Fruit fly (Drosophila melanogaster) whole organism, embryonic: ENCODE results near the gene SdhC.
A peak's percentile ranks its signal among the peaks of the same experiment; 100 is the strongest.

Experiments
- B-H1 ChIP-seq: fragments of 200-800 bp; sonication (Bioruptor generic); IDR thresholded peaks from 3 replicates; pipeline ENCODE4 v1.3.6; 2022; ENCODE audit warnings: missing biosample characterization, missing genetic modification characterization
- CG10959 ChIP-seq: fragments of 200-800 bp; sonication (Bioruptor generic); IDR thresholded peaks from 2 replicates; pipeline ENCODE4 v1.3.6; 2022; ENCODE audit warnings: missing biosample characterization, missing genetic modification characterization
- CG12659 ChIP-seq: fragments of 200-800 bp; sonication (Bioruptor generic); optimal IDR thresholded peaks from 3 replicates; lab custom pipeline; 2017; ENCODE audit warnings: mild to moderate bottlenecking, missing biosample characterization, missing genetic modification reagents, missing genetic modification characterization
- CG13287 ChIP-seq: fragments of 200-800 bp; sonication (Bioruptor generic); IDR thresholded peaks from 2 replicates; pipeline ENCODE4 v1.3.6; 2022; ENCODE audit warnings: missing biosample characterization, missing genetic modification characterization; ENCODE audit not compliant: partially characterized antibody
- CG13894 ChIP-seq: fragments of 200-800 bp; sonication (Bioruptor generic); optimal IDR thresholded peaks from 3 replicates; lab custom pipeline; 2018; ENCODE audit warnings: missing biosample characterization, mild to moderate bottlenecking, missing genetic modification characterization, moderate library complexity
- CG15696 ChIP-seq: fragments of 200-800 bp; sonication (Bioruptor generic); optimal IDR thresholded peaks from 2 replicates; lab custom pipeline; 2019; ENCODE audit warnings: missing biosample characterization, mild to moderate bottlenecking, missing genetic modification characterization, moderate library complexity
- CG16779 ChIP-seq: fragments of 200-800 bp; sonication (Bioruptor generic); IDR thresholded peaks from 2 replicates; pipeline ENCODE4 v1.3.6; 2022; ENCODE audit warnings: missing biosample characterization, missing genetic modification characterization
- CG17612 ChIP-seq: fragments of 200-800 bp; sonication (Bioruptor generic); IDR thresholded peaks from 2 replicates; pipeline ENCODE4 v1.3.6; 2022; ENCODE audit warnings: missing biosample characterization, missing genetic modification characterization
- CG2712 ChIP-seq: fragments of 200-800 bp; optimal IDR thresholded peaks from 3 replicates; lab custom pipeline; 2019; ENCODE audit warnings: missing biosample characterization, mild to moderate bottlenecking, missing genetic modification characterization, moderate library complexity
- CG32767 ChIP-seq: fragments of 200-800 bp; sonication (Bioruptor generic); IDR thresholded peaks from 2 replicates; pipeline ENCODE4 v1.3.6; 2022; ENCODE audit warnings: missing biosample characterization, missing genetic modification characterization
- CG34422 ChIP-seq: fragments of 200-800 bp; sonication (Bioruptor generic); IDR thresholded peaks from 3 replicates; pipeline ENCODE4 v1.3.6; 2022; ENCODE audit warnings: missing biosample characterization, missing genetic modification characterization
- CG3726 ChIP-seq: fragments of 200-800 bp; sonication (Bioruptor generic); IDR thresholded peaks from 3 replicates; pipeline ENCODE4, ENCODE4 v1.3.6; 2022; ENCODE audit warnings: missing biosample characterization, missing genetic modification characterization
- CG4328 ChIP-seq: fragments of 200-800 bp; sonication (Bioruptor generic); optimal IDR thresholded peaks from 3 replicates; lab custom pipeline; 2017; ENCODE audit warnings: missing biosample characterization, missing genetic modification reagents, missing genetic modification characterization
- CG43689 ChIP-seq: fragments of 200-800 bp; sonication (Bioruptor generic); IDR thresholded peaks from 2 replicates; pipeline ENCODE4 v1.3.6; 2022; ENCODE audit warnings: missing biosample characterization, missing genetic modification characterization
- CG7786 ChIP-seq: fragments of 200-800 bp; sonication (Bioruptor generic); optimal IDR thresholded peaks from 2 replicates; lab custom pipeline; 2016; ENCODE audit warnings: missing biosample characterization, missing genetic modification characterization
- CTCF ChIP-seq: fragments of 200-800 bp; sonication (Bioruptor generic); optimal IDR thresholded peaks from 2 replicates; lab custom pipeline; 2017; ENCODE audit warnings: missing biosample characterization, mild to moderate bottlenecking, missing genetic modification characterization, moderate library complexity
- D19A ChIP-seq: fragments of 200-800 bp; optimal IDR thresholded peaks from 3 replicates; lab custom pipeline; 2019; ENCODE audit warnings: missing biosample characterization, mild to moderate bottlenecking, missing genetic modification characterization, moderate library complexity
- Doc2 ChIP-seq: fragments of 200-800 bp; sonication (Bioruptor generic); IDR thresholded peaks from 2 replicates; pipeline ENCODE4 v1.3.6; 2022; ENCODE audit warnings: missing biosample characterization, missing genetic modification characterization
- Dref ChIP-seq: fragments of 200-800 bp; sonication (Bioruptor generic); IDR thresholded peaks from 2 replicates; pipeline ENCODE4 v1.3.6; 2022; ENCODE audit warnings: missing biosample characterization, missing genetic modification characterization
- GATAe ChIP-seq: fragments of 200-800 bp; sonication (Bioruptor generic); conservative IDR thresholded peaks from 2 replicates; pipeline ENCODE4 v1.3.6; 2022; ENCODE audit warnings: missing biosample characterization, missing genetic modification characterization
- HLH3B ChIP-seq: fragments of 200-800 bp; sonication (Bioruptor generic); IDR thresholded peaks from 2 replicates; pipeline ENCODE4 v1.3.6; 2022; ENCODE audit warnings: missing biosample characterization, missing genetic modification characterization
- HmgD ChIP-seq: fragments of 200-800 bp; sonication (Bioruptor generic); optimal IDR thresholded peaks from 3 replicates; lab custom pipeline; 2016; ENCODE audit warnings: missing biosample characterization, missing genetic modification characterization
- Med ChIP-seq: fragments of 200-800 bp; sonication (Bioruptor generic); peaks from one replicate; lab custom pipeline; 2016; ENCODE audit warnings: missing biosample characterization, missing genetic modification characterization, mild to moderate bottlenecking, inconsistent platforms, moderate library complexity
- Pdp1 ChIP-seq, 2 experiments: fragments of 200-800 bp; sonication (Bioruptor generic); optimal IDR thresholded peaks; 3 replicates each; lab custom pipeline; 2016; ENCODE audit warnings: missing biosample characterization in 2 of 2, missing genetic modification characterization in 2 of 2, mild to moderate bottlenecking in 1 of 2, moderate library complexity in 1 of 2
- Rx ChIP-seq: fragments of 200-800 bp; sonication (Bioruptor generic); IDR thresholded peaks from 2 replicates; pipeline ENCODE4 v1.3.6; 2022; ENCODE audit warnings: missing biosample characterization, missing genetic modification characterization
- Six4 ChIP-seq: fragments of 200-800 bp; sonication (Bioruptor generic); optimal IDR thresholded peaks from 2 replicates; lab custom pipeline; 2016; ENCODE audit warnings: missing biosample characterization, missing genetic modification characterization
- Trl ChIP-seq, 3 experiments: fragments of >200 bp in 2 of 3; fragments of 200-800 bp in 1 of 3; sonication (Bioruptor generic) in 1 of 3; optimal IDR thresholded peaks; 2 replicates in 1 of 3; 3 replicates in 2 of 3; lab custom pipeline; 2016 to 2017; ENCODE audit warnings: missing biosample characterization in 1 of 3, missing genetic modification characterization in 1 of 3
- croc ChIP-seq: fragments of 200-800 bp; sonication (Bioruptor generic); conservative IDR thresholded peaks from 3 replicates; pipeline ENCODE4 v1.3.6; 2022; ENCODE audit warnings: missing biosample characterization, missing genetic modification characterization
- crol ChIP-seq: fragments of 200-800 bp; sonication (Bioruptor generic); IDR thresholded peaks from 2 replicates; pipeline ENCODE4 v1.3.6; 2022; ENCODE audit warnings: missing biosample characterization, missing genetic modification characterization
- crp ChIP-seq, 2 experiments: fragments of 200-800 bp; sonication (Bioruptor generic); optimal IDR thresholded peaks; 2 replicates in 1 of 2; 3 replicates in 1 of 2; lab custom pipeline; 2017; ENCODE audit warnings: missing biosample characterization in 2 of 2, missing genetic modification characterization in 2 of 2, mild to moderate bottlenecking in 1 of 2, moderate library complexity in 1 of 2
- dmrt99B ChIP-seq: fragments of 200-800 bp; sonication (Bioruptor generic); optimal IDR thresholded peaks from 2 replicates; lab custom pipeline; 2018; ENCODE audit warnings: missing biosample characterization, mild to moderate bottlenecking, missing genetic modification characterization, moderate library complexity
- esg ChIP-seq: fragments of 200-800 bp; sonication (Bioruptor generic); conservative IDR thresholded peaks from 2 replicates; pipeline ENCODE4 v1.3.6; 2022; ENCODE audit warnings: missing biosample characterization, missing genetic modification characterization
- eyg ChIP-seq: fragments of 200-800 bp; sonication (Bioruptor generic); optimal IDR thresholded peaks from 3 replicates; lab custom pipeline; 2016; ENCODE audit warnings: missing biosample characterization, missing genetic modification characterization
- fd102C ChIP-seq: fragments of 200-800 bp; sonication (Bioruptor generic); optimal IDR thresholded peaks from 2 replicates; lab custom pipeline; 2018; ENCODE audit warnings: missing biosample characterization, mild to moderate bottlenecking, missing genetic modification characterization, moderate library complexity
- grau ChIP-seq: fragments of 200-800 bp; optimal IDR thresholded peaks from 3 replicates; lab custom pipeline; 2019; ENCODE audit warnings: missing biosample characterization, mild to moderate bottlenecking, missing genetic modification characterization, moderate library complexity
- hth ChIP-seq: fragments of >200 bp; optimal IDR thresholded peaks from 2 replicates; lab custom pipeline; 2017; ENCODE audit warnings: inconsistent platforms
- ken ChIP-seq: fragments of 200-800 bp; sonication (Bioruptor generic); IDR thresholded peaks from 3 replicates; pipeline ENCODE4 v1.3.6; 2022; ENCODE audit warnings: missing biosample characterization, missing genetic modification characterization
- lab ChIP-seq: fragments of 200-800 bp; sonication (Bioruptor generic); optimal IDR thresholded peaks from 3 replicates; lab custom pipeline; 2017; ENCODE audit warnings: missing biosample characterization, missing genetic modification characterization, mild to moderate bottlenecking, moderate library complexity, missing genetic modification reagents
- pan ChIP-seq, 4 experiments: fragments of >200 bp in 3 of 4; fragments of 200-800 bp in 1 of 4; sonication (Bioruptor generic) in 1 of 4; optimal IDR thresholded peaks in 3 of 4; IDR thresholded peaks in 1 of 4; 2 replicates each; pipeline versions ENCODE4 v1.3.6 to Lab custom; 2017 to 2022; ENCODE audit warnings: missing biosample characterization in 2 of 4, missing genetic modification characterization in 2 of 4, mixed read lengths in 1 of 4
- pita ChIP-seq: fragments of 200-800 bp; sonication (Bioruptor generic); optimal IDR thresholded peaks from 2 replicates; lab custom pipeline; 2017; ENCODE audit warnings: missing biosample characterization, mild to moderate bottlenecking, missing genetic modification characterization
- pnt ChIP-seq: fragments of 200-800 bp; sonication (Bioruptor generic); optimal IDR thresholded peaks from 3 replicates; lab custom pipeline; 2016; ENCODE audit warnings: missing biosample characterization, missing genetic modification characterization
- prd ChIP-seq, 3 experiments: fragments of >200 bp in 2 of 3; fragments of 200-800 bp in 1 of 3; sonication (Bioruptor generic) in 1 of 3; optimal IDR thresholded peaks in 2 of 3; IDR thresholded peaks in 1 of 3; 2 replicates in 2 of 3; 3 replicates in 1 of 3; pipeline versions ENCODE4 v1.3.6 to Lab custom; 2017 to 2022; ENCODE audit warnings: missing biosample characterization in 1 of 3, missing genetic modification characterization in 1 of 3
- sim ChIP-seq: fragments of 200-800 bp; sonication (Bioruptor generic); IDR thresholded peaks from 2 replicates; pipeline ENCODE4 v1.3.6; 2022; ENCODE audit warnings: missing biosample characterization, missing genetic modification characterization
- slbo ChIP-seq: fragments of 200-800 bp; sonication (Bioruptor generic); IDR thresholded peaks from 2 replicates; pipeline ENCODE4 v1.3.6; 2022; ENCODE audit warnings: missing biosample characterization, missing genetic modification characterization
- sna ChIP-seq: fragments of 200-800 bp; sonication (Bioruptor generic); IDR thresholded peaks from 2 replicates; pipeline ENCODE4 v1.3.6; 2022; ENCODE audit warnings: missing biosample characterization, missing genetic modification characterization; ENCODE audit not compliant: partially characterized antibody
- sug ChIP-seq: fragments of 200-800 bp; optimal IDR thresholded peaks from 2 replicates; lab custom pipeline; 2019; ENCODE audit warnings: missing biosample characterization, mild to moderate bottlenecking, missing genetic modification characterization, moderate library complexity
- z ChIP-seq: fragments of 200-800 bp; sonication (Bioruptor generic); IDR thresholded peaks from 3 replicates; pipeline ENCODE4 v1.3.6; 2022; ENCODE audit warnings: missing biosample characterization, missing genetic modification characterization
- zfh2 ChIP-seq: fragments of 200-800 bp; sonication (Bioruptor generic); optimal IDR thresholded peaks from 2 replicates; lab custom pipeline; 2016; ENCODE audit warnings: missing biosample characterization, missing genetic modification characterization

Gene SdhC

DNA sequence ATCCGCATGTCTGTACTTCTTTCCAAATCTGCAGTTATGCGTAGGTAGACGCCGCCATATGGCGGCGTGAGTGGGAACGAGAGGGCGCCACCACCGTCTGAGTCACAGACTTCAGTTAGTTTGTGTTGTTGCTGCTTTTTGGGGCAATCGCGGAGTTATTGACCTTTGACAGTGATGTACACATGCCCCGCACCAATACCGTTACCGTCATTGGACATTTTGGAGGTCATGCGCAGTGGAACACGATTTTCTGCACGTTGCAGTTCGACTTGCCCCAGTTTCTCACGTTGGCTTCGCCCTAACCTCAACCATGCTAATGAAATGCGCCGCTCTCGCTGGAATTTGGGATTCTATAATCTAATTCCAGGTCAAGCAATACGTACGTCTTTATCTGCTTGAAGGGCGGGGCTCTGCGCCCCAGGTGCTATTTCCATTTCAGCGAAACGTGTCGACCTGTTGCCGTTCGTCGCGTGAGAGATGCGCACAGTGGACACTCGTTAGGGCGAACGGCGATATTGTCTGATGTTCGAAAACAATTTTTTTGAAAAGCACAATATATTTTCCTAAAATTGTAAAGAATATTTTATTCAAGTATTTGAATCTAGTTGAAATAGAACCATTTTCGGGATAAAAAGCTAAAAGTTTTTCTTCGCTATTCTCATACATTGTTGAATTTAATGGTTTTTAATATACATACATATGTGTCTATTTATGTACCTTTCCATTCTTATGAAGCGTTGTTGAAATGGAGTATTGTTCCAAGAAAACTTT, 1.8 kb upstream of the SdhC start (continued):
- TF ChIP-seq Six4 (GFP tag; lab: Kevin White, UChicago) (peak; percentile 60), CG34422 (peak; percentile 77), Trl (optimal IDR thresholded peaks at IDR 0.05; lab: Kevin White, UChicago) (no peak), Trl (GFP tag; optimal IDR thresholded peaks at IDR 0.05; lab: Kevin White, UChicago) (peak; percentile 63), CG32767 (peak; percentile 53), pnt (GFP tag; lab: Kevin White, UChicago) (peak; percentile 63), CG7786 (peak; percentile 70), slbo (GFP tag; lab: Robert Waterston, UW) (peak; percentile 90), eyg (GFP tag; lab: Kevin White, UChicago) (peak; percentile 29), zfh2 (GFP tag; lab: Kevin White, UChicago) (peak; percentile 81), CG10959 (GFP tag; lab: Robert Waterston, UW) (no peak), esg (GFP tag; lab: Robert Waterston, UW) (peak; percentile 52), croc (GFP tag; lab: Robert Waterston, UW) (peak; percentile 17; the same call in 1 of the 3 replicates), CG16779 (peak; percentile 77), CG3726 (GFP tag; lab: Robert Waterston, UW) (peak; percentile 53; the same call in 1 of the 3 replicates), pita (GFP tag; lab: Kevin White, UChicago) (no peak), CG13287 (GFP tag; lab: Robert Waterston, UW) (no peak; the same call in 1 of the 2 replicates), CG43689 (GFP tag; lab: Robert Waterston, UW) (no peak), CG13894 (peak; percentile 94), crol (GFP tag; lab: Robert Waterston, UW) (peak; percentile 56; the same call in 1 of the 2 replicates), hth (lab: Kevin White, UChicago) (no peak), dmrt99B (tag; lab: Kevin White, UChicago) (peak; percentile 74), Pdp1 (GFP tag; optimal IDR thresholded peaks at IDR 0.05; lab: Kevin White, UChicago) (peak; percentile 74 to 81), prd (optimal IDR thresholded peaks at IDR 0.05; lab: Kevin White, UChicago) (no peak), prd (GFP tag; IDR thresholded peaks at IDR 0.05; lab: Robert Waterston, UW) (peak; percentile 87), sug (tag; lab: Kevin White, UChicago) (peak; percentile 88), CG2712 (peak; percentile 72), Doc2 (GFP tag; lab: Robert Waterston, UW) (no peak), sna (GFP tag; lab: Robert Waterston, UW) (no peak), lab (GFP tag; lab: Kevin White, UChicago) (peak; percentile 80), B-H1 (GFP tag; lab: Robert Waterston, UW) (peak; percentile 65; the same call in 2 of the 3 replicates), CG4328 (GFP tag; lab: Kevin White, UChicago) (no peak), crp (GFP tag; optimal IDR thresholded peaks at IDR 0.05; lab: Kevin White, UChicago) (no peak), Dref (GFP tag; lab: Robert Waterston, UW) (peak; percentile 18; the same call in 1 of the 2 replicates), GATAe (GFP tag; lab: Robert Waterston, UW) (no peak), grau (peak; percentile 97), D19A (tag; lab: Kevin White, UChicago) (peak; percentile 55), ken (GFP tag; lab: Robert Waterston, UW) (peak; percentile 78), CG17612 (GFP tag; lab: Robert Waterston, UW) (peak; percentile 76), Rx (GFP tag; lab: Robert Waterston, UW) (0 out of 2 replicates have a peak, but pooled peaks have one; percentile 37), HLH3B (GFP tag; lab: Robert Waterston, UW) (peak; percentile 74), CTCF (GFP tag; lab: Kevin White, UChicago) (peak; percentile 86), sim (no peak), CG12659 (GFP tag; lab: Kevin White, UChicago) (peak; percentile 76), Med (GFP tag; lab: Kevin White, UChicago) (peak; percentile 95), fd102C (peak; percentile 11), z (GFP tag; lab: Robert Waterston, UW) (no peak), HmgD (GFP tag; lab: Kevin White, UChicago) (no peak), CG15696 (tag; lab: Kevin White, UChicago) (peak; percentile 18), pan (optimal IDR thresholded peaks at IDR 0.05; lab: Kevin White, UChicago) (no peak), pan (GFP tag; optimal IDR thresholded peaks at IDR 0.05 in 1 of 2, IDR thresholded peaks at IDR 0.05 in 1 of 2) (peak in 1 of 2 experiments; percentile 75)
